Fruit fly (Drosophila melanogaster): ENCODE measurements around the gene Top1.

Top1 gene

DNA sequence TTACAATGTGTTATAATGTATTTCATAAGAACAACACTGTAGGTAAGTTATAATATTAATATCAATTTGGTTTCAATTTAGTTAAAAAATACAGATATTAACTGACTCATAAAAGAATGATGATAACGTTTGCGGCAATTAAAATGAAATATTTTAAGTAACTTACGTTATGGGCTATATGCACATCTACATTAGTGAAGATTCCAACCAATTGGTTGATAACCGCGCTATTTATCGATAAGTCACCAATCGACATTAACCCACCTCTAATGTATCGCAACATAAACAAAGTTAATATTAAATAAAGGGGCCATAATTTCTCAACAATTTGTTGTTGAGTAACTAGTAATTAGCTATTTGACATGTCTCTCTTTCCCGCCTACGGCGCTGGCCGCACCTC is 26.5 kb upstream of the Top1 start, which contains the start of gene CG5877 (continued):
- TF ChIP-seq luna (GFP tag; optimal IDR thresholded peaks at IDR 0.05) (no peak), CG14710 (tag; optimal IDR thresholded peaks at IDR 0.05) (peak; percentile 8), ase (GFP tag; IDR thresholded peaks at IDR 0.05) (no peak), CG6813 (GFP tag; optimal IDR thresholded peaks at IDR 0.05) (no peak), zen (tag; optimal IDR thresholded peaks at IDR 0.05) (no peak), CkIIα-i1 (GFP tag; IDR thresholded peaks at IDR 0.05) (no peak), repo (GFP tag; optimal IDR thresholded peaks at IDR 0.05) (no peak), CG2199 (GFP tag; IDR thresholded peaks at IDR 0.05) (no peak), fu2 (GFP tag; optimal IDR thresholded peaks at IDR 0.05) (no peak), CG14014 (GFP tag; IDR thresholded peaks at IDR 0.05) (no peak), gce (GFP tag; IDR thresholded peaks at IDR 0.05) (no peak), stwl (tag; optimal IDR thresholded peaks at IDR 0.05) (peak; percentile 14), Med (GFP tag) (peak; percentile 21), CG1603 (tag; optimal IDR thresholded peaks at IDR 0.05) (peak; percentile 9), jumu (GFP tag; optimal IDR thresholded peaks at IDR 0.05) (no peak), CG12942 (GFP tag; optimal IDR thresholded peaks at IDR 0.05) (no peak)

DNA sequence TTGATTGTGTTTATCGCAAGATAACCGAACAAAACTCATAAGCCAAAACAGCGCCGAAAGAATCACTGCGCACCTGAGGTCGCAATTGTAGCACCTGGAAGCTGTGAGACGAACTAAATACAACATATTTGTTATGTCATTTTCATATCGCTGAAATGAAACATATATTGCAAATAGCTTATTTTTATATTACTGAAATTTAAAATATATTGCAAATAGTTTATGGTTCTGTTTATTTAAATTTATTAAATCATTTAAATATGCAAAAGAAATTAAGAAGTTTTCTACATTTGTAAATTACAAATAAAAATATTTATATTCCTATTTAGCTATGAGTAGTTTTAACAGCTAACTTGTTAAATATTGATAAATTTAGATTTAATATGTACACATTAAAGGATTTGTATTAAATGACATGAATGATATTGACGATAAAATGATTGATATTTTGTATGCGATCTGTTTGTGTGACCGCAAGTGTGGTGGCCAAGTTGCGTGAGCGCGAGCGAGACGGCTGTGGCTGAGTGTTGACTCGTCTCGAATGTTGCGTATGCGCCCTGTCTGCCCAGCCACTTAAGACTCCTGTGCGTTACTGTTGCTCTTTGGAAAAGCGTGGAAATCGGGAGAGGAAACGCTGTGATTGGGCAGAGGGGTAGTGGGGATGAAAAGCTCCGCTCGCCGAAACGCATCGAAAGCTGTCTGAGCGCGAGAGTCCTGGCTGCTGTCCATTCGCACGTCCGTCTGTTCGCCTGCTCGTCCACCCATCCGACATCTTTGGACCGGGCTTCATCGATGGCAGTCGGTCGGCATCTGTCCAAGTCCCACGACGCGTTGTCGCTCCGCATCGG is 22.1 kb upstream of the Top1 start, which contains the start of gene gce:
gce (plus strand) TSS at position 798 of the 848 bp plus-strand sequence.
- TF ChIP-seq CG11247 (GFP tag; IDR thresholded peaks at IDR 0.05) (no peak), cwo (GFP tag; optimal IDR thresholded peaks at IDR 0.05) (peak; percentile 61), CG4820 (GFP tag; optimal IDR thresholded peaks at IDR 0.05) (no peak), CG2875 (GFP tag; optimal IDR thresholded peaks at IDR 0.05) (no peak), Fer2 (tag; optimal IDR thresholded peaks at IDR 0.05) (peak; percentile 27), peb (GFP tag; IDR thresholded peaks at IDR 0.05) (no peak), CG3838 (GFP tag; optimal IDR thresholded peaks at IDR 0.05) (no peak), CG11695 (GFP tag; IDR thresholded peaks at IDR 0.05) (peak; percentile 54; the same call in 2 of the 3 replicates), Fer1 (GFP tag; optimal IDR thresholded peaks at IDR 0.05) (peak; percentile 38), CG12744 (GFP tag; optimal IDR thresholded peaks at IDR 0.05) (no peak), CG13424 (tag; optimal IDR thresholded peaks at IDR 0.05) (peak; percentile 68), zfh2 (GFP tag; optimal IDR thresholded peaks at IDR 0.05) (no peak), fd96Cb (tag; optimal IDR thresholded peaks at IDR 0.05) (peak; percentile 31), jigr1 (GFP tag; IDR thresholded peaks at IDR 0.05) (no peak), CG5953 (GFP tag; IDR thresholded peaks at IDR 0.05) (peak; percentile 8; the same call in 1 of the 2 replicates), pb (GFP tag; optimal IDR thresholded peaks at IDR 0.05) (no peak), Camta (GFP tag; optimal IDR thresholded peaks at IDR 0.05) (no peak), CG31365 (tag; optimal IDR thresholded peaks at IDR 0.05) (no peak), CG8359 (GFP tag; optimal IDR thresholded peaks at IDR 0.05; ENCODE audit: borderline replicate concordance) (no peak), CG6272 (GFP tag; IDR thresholded peaks at IDR 0.05) (no peak), tin (GFP tag; optimal IDR thresholded peaks at IDR 0.05) (no peak), gro (GFP tag; optimal IDR thresholded peaks at IDR 0.05) (peak; percentile 12), PHDP (tag; optimal IDR thresholded peaks at IDR 0.05) (peak; percentile 62), Sin3A (optimal IDR thresholded peaks at IDR 0.05) (no peak), CG32772 (GFP tag; IDR thresholded peaks at IDR 0.05) (no peak), CG18262 (tag; optimal IDR thresholded peaks at IDR 0.05) (peak; percentile 73), Mrtf (GFP tag; IDR thresholded peaks at IDR 0.05) (peak; percentile 5; the same call in 1 of the 3 replicates), D (optimal IDR thresholded peaks at IDR 0.05) (no peak), D (GFP tag; optimal IDR thresholded peaks at IDR 0.05) (no peak), Hmr (GFP tag; optimal IDR thresholded peaks at IDR 0.05) (peak; percentile 62), sens (GFP tag) (peak; percentile 75), disco-r (GFP tag; optimal IDR thresholded peaks at IDR 0.05) (no peak), kni (GFP tag; optimal IDR thresholded peaks at IDR 0.05) (no peak), Abd-B (GFP tag; optimal IDR thresholded peaks at IDR 0.05) (no peak)
